Fruit fly (Drosophila melanogaster) whole organism, embryonic: ENCODE measurements around the gene janB.

Experiments
- ATbp ChIP-seq: fragments of 200-800 bp; sonication (Bioruptor generic); optimal IDR thresholded peaks from 2 replicates; lab custom pipeline; 2017; ENCODE audit warnings: missing biosample characterization, mild to moderate bottlenecking, missing genetic modification characterization, missing genetic modification reagents
- Atf-2 ChIP-seq: fragments of 200-800 bp; sonication (Bioruptor generic); optimal IDR thresholded peaks from 2 replicates; lab custom pipeline; 2016; ENCODE audit warnings: missing biosample characterization, missing genetic modification characterization
- BEAF-32 ChIP-seq: fragments of 200-800 bp; sonication (Bioruptor generic); optimal IDR thresholded peaks from 3 replicates; lab custom pipeline; 2017; ENCODE audit warnings: missing biosample characterization, missing genetic modification characterization, mild to moderate bottlenecking, moderate library complexity, missing genetic modification reagents
- CG10209 ChIP-seq: fragments of 200-800 bp; sonication (Bioruptor generic); optimal IDR thresholded peaks from 3 replicates; lab custom pipeline; 2017; ENCODE audit warnings: missing biosample characterization, mild to moderate bottlenecking, missing genetic modification characterization, missing genetic modification reagents
- CG10267 ChIP-seq: fragments of 200-800 bp; sonication (Bioruptor generic); optimal IDR thresholded peaks from 2 replicates; lab custom pipeline; 2018; ENCODE audit warnings: missing biosample characterization, mild to moderate bottlenecking, missing genetic modification characterization, moderate library complexity
- CG12071 ChIP-seq: fragments of 200-800 bp; sonication (Bioruptor generic); optimal IDR thresholded peaks from 3 replicates; lab custom pipeline; 2018; ENCODE audit warnings: missing biosample characterization, mild to moderate bottlenecking, missing genetic modification characterization
- CG13775 ChIP-seq: fragments of 200-800 bp; sonication (Bioruptor generic); optimal IDR thresholded peaks from 3 replicates; lab custom pipeline; 2017; ENCODE audit warnings: missing biosample characterization, mild to moderate bottlenecking, missing genetic modification characterization
- CG14014 ChIP-seq: fragments of 200-800 bp; sonication (Bioruptor generic); IDR thresholded peaks from 2 replicates; pipeline ENCODE4 v1.3.6; 2022; ENCODE audit warnings: missing biosample characterization, missing genetic modification characterization
- CG15269 ChIP-seq: fragments of 200-800 bp; sonication (Bioruptor generic); optimal IDR thresholded peaks from 2 replicates; lab custom pipeline; 2018; ENCODE audit warnings: missing biosample characterization, mild to moderate bottlenecking, missing genetic modification characterization, moderate library complexity
- CG2129 ChIP-seq: fragments of 200-800 bp; sonication (Bioruptor generic); IDR thresholded peaks from 2 replicates; pipeline ENCODE4 v1.3.6; 2022; ENCODE audit warnings: missing biosample characterization, missing genetic modification characterization; ENCODE audit not compliant: partially characterized antibody
- CG30020 ChIP-seq: fragments of 200-800 bp; optimal IDR thresholded peaks from 2 replicates; lab custom pipeline; 2019; ENCODE audit warnings: missing biosample characterization, mild to moderate bottlenecking, missing genetic modification characterization, moderate library complexity
- CG31224 ChIP-seq: fragments of 200-800 bp; sonication (Bioruptor generic); IDR thresholded peaks from 2 replicates; pipeline ENCODE4 v1.3.6; 2022; ENCODE audit warnings: missing biosample characterization, missing genetic modification characterization
- CG31365 ChIP-seq: fragments of 200-800 bp; sonication (Bioruptor generic); optimal IDR thresholded peaks from 2 replicates; lab custom pipeline; 2018; ENCODE audit warnings: missing biosample characterization, mild to moderate bottlenecking, missing genetic modification characterization
- CG31388 ChIP-seq: fragments of 200-800 bp; sonication (Bioruptor generic); optimal IDR thresholded peaks from 2 replicates; lab custom pipeline; 2016; ENCODE audit warnings: missing biosample characterization, missing genetic modification characterization
- CG34376 ChIP-seq: fragments of 200-800 bp; sonication (Bioruptor generic); optimal IDR thresholded peaks from 2 replicates; lab custom pipeline; 2018; ENCODE audit warnings: missing biosample characterization, mild to moderate bottlenecking, missing genetic modification characterization
- CG34422 ChIP-seq: fragments of 200-800 bp; sonication (Bioruptor generic); IDR thresholded peaks from 3 replicates; pipeline ENCODE4 v1.3.6; 2022; ENCODE audit warnings: missing biosample characterization, missing genetic modification characterization
- CG3847 ChIP-seq: fragments of 200-800 bp; sonication (Bioruptor generic); IDR thresholded peaks from 2 replicates; pipeline ENCODE4 v1.3.6; 2022; ENCODE audit warnings: missing biosample characterization, missing genetic modification characterization
- CG6689 ChIP-seq: fragments of 200-800 bp; sonication (Bioruptor generic); IDR thresholded peaks from 2 replicates; pipeline ENCODE4 v1.3.6; 2022; ENCODE audit warnings: missing biosample characterization, missing genetic modification characterization
- CG7556 ChIP-seq: fragments of 200-800 bp; sonication (Bioruptor generic); optimal IDR thresholded peaks from 2 replicates; lab custom pipeline; 2017; ENCODE audit warnings: missing biosample characterization, mild to moderate bottlenecking, missing genetic modification characterization
- CG8359 ChIP-seq: fragments of 200-800 bp; sonication (Bioruptor generic); optimal IDR thresholded peaks from 2 replicates; lab custom pipeline; 2017; ENCODE audit warnings: missing biosample characterization, mild to moderate bottlenecking, missing genetic modification characterization, borderline replicate concordance
- CG9437 ChIP-seq: fragments of 200-800 bp; sonication (Bioruptor generic); optimal IDR thresholded peaks from 2 replicates; lab custom pipeline; 2018; ENCODE audit warnings: missing biosample characterization, mild to moderate bottlenecking, missing genetic modification characterization
- Camta ChIP-seq: fragments of 200-800 bp; sonication (Bioruptor generic); optimal IDR thresholded peaks from 2 replicates; lab custom pipeline; 2016; ENCODE audit warnings: missing biosample characterization, missing genetic modification characterization
- D19B ChIP-seq: fragments of 200-800 bp; sonication (Bioruptor generic); optimal IDR thresholded peaks from 2 replicates; lab custom pipeline; 2017; ENCODE audit warnings: missing biosample characterization, mild to moderate bottlenecking, missing genetic modification characterization
- H15 ChIP-seq: fragments of 200-800 bp; sonication (Bioruptor generic); IDR thresholded peaks from 3 replicates; pipeline ENCODE4 v1.3.6; 2022; ENCODE audit warnings: missing biosample characterization, missing genetic modification characterization
- H2.0 ChIP-seq: fragments of 200-800 bp; sonication (Bioruptor generic); IDR thresholded peaks from 2 replicates; pipeline ENCODE4 v1.3.6; 2022; ENCODE audit warnings: missing biosample characterization, missing genetic modification characterization
- Hmr ChIP-seq: fragments of 200-800 bp; sonication (Bioruptor generic); optimal IDR thresholded peaks from 3 replicates; lab custom pipeline; 2017; ENCODE audit warnings: mild to moderate bottlenecking, missing biosample characterization, missing genetic modification reagents, missing genetic modification characterization
- Mad ChIP-seq: fragments of 200-800 bp; sonication (Bioruptor generic); optimal IDR thresholded peaks from 2 replicates; lab custom pipeline; 2016; ENCODE audit warnings: missing biosample characterization, missing genetic modification characterization
- Max ChIP-seq: fragments of 200-800 bp; sonication (Bioruptor generic); optimal IDR thresholded peaks from 2 replicates; lab custom pipeline; 2016; ENCODE audit warnings: missing biosample characterization, mild to moderate bottlenecking, missing genetic modification characterization
- Med ChIP-seq: fragments of 200-800 bp; sonication (Bioruptor generic); peaks from one replicate; lab custom pipeline; 2016; ENCODE audit warnings: missing biosample characterization, missing genetic modification characterization, mild to moderate bottlenecking, inconsistent platforms, moderate library complexity
- NC2α ChIP-seq: fragments of 200-800 bp; sonication (Bioruptor generic); optimal IDR thresholded peaks from 2 replicates; lab custom pipeline; 2016; ENCODE audit warnings: missing biosample characterization, missing genetic modification characterization
- NK7.1 ChIP-seq: fragments of 200-800 bp; sonication (Bioruptor generic); optimal IDR thresholded peaks from 3 replicates; lab custom pipeline; 2016; ENCODE audit warnings: missing biosample characterization, missing genetic modification characterization
- Neu2 ChIP-seq: fragments of 200-800 bp; sonication (Bioruptor generic); optimal IDR thresholded peaks from 3 replicates; lab custom pipeline; 2016; ENCODE audit warnings: missing biosample characterization, missing genetic modification characterization, borderline replicate concordance
- Nf-YA ChIP-seq: fragments of 200-800 bp; sonication (Bioruptor generic); IDR thresholded peaks from 2 replicates; pipeline ENCODE4 v1.3.6; 2022; ENCODE audit warnings: missing biosample characterization, missing genetic modification characterization
- Nf-YB ChIP-seq: fragments of 200-800 bp; sonication (Bioruptor generic); optimal IDR thresholded peaks from 3 replicates; lab custom pipeline; 2019; ENCODE audit warnings: missing biosample characterization, mild to moderate bottlenecking, missing genetic modification characterization, moderate library complexity
- YL-1 ChIP-seq: fragments of 200-800 bp; sonication (Bioruptor generic); optimal IDR thresholded peaks from 3 replicates; lab custom pipeline; 2017; ENCODE audit warnings: missing biosample characterization, mild to moderate bottlenecking, missing genetic modification characterization
- amos ChIP-seq: fragments of 200-800 bp; sonication (Bioruptor generic); IDR thresholded peaks from 2 replicates; pipeline ENCODE4 v1.3.6; 2022; ENCODE audit warnings: missing biosample characterization, missing genetic modification characterization; ENCODE audit not compliant: partially characterized antibody
- bigmax ChIP-seq: fragments of 200-800 bp; sonication (Bioruptor generic); optimal IDR thresholded peaks from 2 replicates; lab custom pipeline; 2018; ENCODE audit warnings: missing biosample characterization, mild to moderate bottlenecking, missing genetic modification characterization
- chinmo ChIP-seq: fragments of 200-800 bp; sonication (Bioruptor generic); IDR thresholded peaks from 4 replicates; pipeline ENCODE4 v1.3.6; 2022; ENCODE audit warnings: missing biosample characterization, missing genetic modification characterization; ENCODE audit not compliant: partially characterized antibody
- chn ChIP-seq: fragments of 200-800 bp; sonication (Bioruptor generic); optimal IDR thresholded peaks from 2 replicates; lab custom pipeline; 2016; ENCODE audit warnings: missing biosample characterization, missing genetic modification characterization
- crol ChIP-seq: fragments of 200-800 bp; sonication (Bioruptor generic); IDR thresholded peaks from 2 replicates; pipeline ENCODE4 v1.3.6; 2022; ENCODE audit warnings: missing biosample characterization, missing genetic modification characterization
- dati ChIP-seq: fragments of 200-800 bp; sonication (Bioruptor generic); IDR thresholded peaks from 2 replicates; pipeline ENCODE4 v1.3.6; 2022; ENCODE audit warnings: missing biosample characterization, missing genetic modification characterization
- ken ChIP-seq: fragments of 200-800 bp; sonication (Bioruptor generic); IDR thresholded peaks from 3 replicates; pipeline ENCODE4 v1.3.6; 2022; ENCODE audit warnings: missing biosample characterization, missing genetic modification characterization
- nmo ChIP-seq: fragments of 200-800 bp; sonication (Bioruptor generic); optimal IDR thresholded peaks from 2 replicates; lab custom pipeline; 2018; ENCODE audit warnings: missing biosample characterization, mild to moderate bottlenecking, missing genetic modification characterization, moderate library complexity
- org-1 ChIP-seq: fragments of 200-800 bp; sonication (Bioruptor generic); optimal IDR thresholded peaks from 2 replicates; lab custom pipeline; 2017; ENCODE audit warnings: missing biosample characterization, missing genetic modification characterization
- p53 ChIP-seq: fragments of 200-800 bp; sonication (Bioruptor generic); optimal IDR thresholded peaks from 2 replicates; lab custom pipeline; 2016; ENCODE audit warnings: missing biosample characterization, missing genetic modification characterization
- sc ChIP-seq, 3 experiments: fragments of >200 bp in 2 of 3; fragments of 200-800 bp in 1 of 3; sonication (Bioruptor generic) in 1 of 3; optimal IDR thresholded peaks; 2 replicates in 2 of 3; 3 replicates in 1 of 3; lab custom pipeline; 2017; ENCODE audit warnings: mild to moderate bottlenecking in 1 of 3, missing biosample characterization in 1 of 3, missing genetic modification characterization in 1 of 3, missing genetic modification reagents in 1 of 3
- schlank ChIP-seq: fragments of 200-800 bp; sonication (Bioruptor generic); optimal IDR thresholded peaks from 2 replicates; lab custom pipeline; 2018; ENCODE audit warnings: missing biosample characterization, mild to moderate bottlenecking, missing genetic modification characterization
- sens-2 ChIP-seq: fragments of 200-800 bp; sonication (Bioruptor generic); IDR thresholded peaks from 2 replicates; pipeline ENCODE4 v1.3.6; 2022; ENCODE audit warnings: missing biosample characterization, missing genetic modification characterization
- seq ChIP-seq: fragments of 200-800 bp; sonication (Bioruptor generic); IDR thresholded peaks from 2 replicates; pipeline ENCODE4 v1.3.6; 2022; ENCODE audit warnings: missing biosample characterization, missing genetic modification characterization
- toy ChIP-seq: fragments of 200-800 bp; sonication (Bioruptor generic); IDR thresholded peaks from 2 replicates; pipeline ENCODE4 v1.3.6; 2022; ENCODE audit warnings: missing biosample characterization, missing genetic modification characterization
- vnd ChIP-seq: fragments of 200-800 bp; sonication (Bioruptor generic); IDR thresholded peaks from 3 replicates; pipeline ENCODE4 v1.3.6; 2022; ENCODE audit warnings: missing biosample characterization, missing genetic modification characterization; ENCODE audit not compliant: partially characterized antibody

The janB gene

DNA sequence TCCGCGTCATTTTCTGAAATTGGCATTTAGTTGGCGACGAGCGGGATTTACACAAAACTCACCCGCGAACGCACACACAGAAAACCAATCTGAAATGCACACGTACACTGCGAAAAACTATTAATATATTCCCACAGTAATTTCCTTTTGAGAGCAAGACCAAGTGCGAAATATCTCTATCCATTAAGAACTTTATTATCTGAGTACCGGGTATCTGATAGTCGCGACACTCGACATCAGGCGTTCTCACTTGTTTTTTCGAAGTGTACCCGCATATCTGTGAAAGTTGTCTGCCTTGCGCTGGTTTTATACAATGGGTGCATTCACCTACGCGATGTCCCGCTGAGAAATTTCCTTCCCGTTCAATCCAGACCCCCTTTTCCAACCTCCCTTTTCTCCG is 37.6 kb upstream of the janB start (continued):
- TF ChIP-seq CG7556: no peak
- no peak for TF ChIP-seq dati (GFP tag; lab: Robert Waterston, UW)
- TF ChIP-seq vnd (GFP tag; lab: Robert Waterston, UW): peak; percentile 16; the same call in 1 of the 3 replicates
- TF ChIP-seq Camta (GFP tag; lab: Kevin White, UChicago): no peak
- peak; percentile 2 for TF ChIP-seq nmo
- no peak for TF ChIP-seq CG31365 (tag; lab: Kevin White, UChicago)
- no peak for TF ChIP-seq CG14014 (GFP tag; lab: Robert Waterston, UW)
- no peak for TF ChIP-seq CG10267 (tag; lab: Kevin White, UChicago)
- no peak for TF ChIP-seq CG3847 (GFP tag; lab: Robert Waterston, UW)
- no peak for TF ChIP-seq NC2α
- no peak for TF ChIP-seq Atf-2
- TF ChIP-seq schlank (tag; lab: Kevin White, UChicago): no peak
- no peak for TF ChIP-seq CG15269 (tag; lab: Kevin White, UChicago)
- TF ChIP-seq CG9437 (GFP tag; lab: Kevin White, UChicago): no peak
- TF ChIP-seq CG30020 (tag; lab: Kevin White, UChicago): no peak
- TF ChIP-seq YL-1 (GFP tag; lab: Kevin White, UChicago): no peak
- TF ChIP-seq CG6689 (GFP tag; lab: Robert Waterston, UW): 0 out of 2 replicates have a peak, but pooled peaks have one; percentile 25
- TF ChIP-seq p53 (GFP tag; lab: Kevin White, UChicago): no peak
- no peak for TF ChIP-seq chinmo (GFP tag; lab: Robert Waterston, UW)
- TF ChIP-seq BEAF-32 (GFP tag; lab: Kevin White, UChicago): no peak
- TF ChIP-seq H15 (GFP tag; lab: Robert Waterston, UW): no peak
- no peak for TF ChIP-seq ATbp (GFP tag; lab: Kevin White, UChicago)
- TF ChIP-seq Nf-YA: no peak
- no peak for TF ChIP-seq org-1 (GFP tag; lab: Kevin White, UChicago)
- TF ChIP-seq CG34376: no peak
- TF ChIP-seq H2.0 (GFP tag; lab: Robert Waterston, UW): no peak
- TF ChIP-seq CG34422 (GFP tag; lab: Robert Waterston, UW): no peak
- TF ChIP-seq NK7.1 (GFP tag; lab: Kevin White, UChicago): no peak
- no peak for TF ChIP-seq sc (optimal IDR thresholded peaks at IDR 0.05; lab: Kevin White, UChicago)
- TF ChIP-seq sc (GFP tag; optimal IDR thresholded peaks at IDR 0.05; lab: Kevin White, UChicago): no peak
- TF ChIP-seq Mad (GFP tag; lab: Kevin White, UChicago): no peak
- peak; percentile 63 for TF ChIP-seq Med (GFP tag; lab: Kevin White, UChicago)
- no peak for TF ChIP-seq Nf-YB (GFP tag; lab: Kevin White, UChicago)
- no peak for TF ChIP-seq Neu2 (GFP tag; lab: Kevin White, UChicago)
- TF ChIP-seq D19B: no peak
- no peak for TF ChIP-seq sens-2 (GFP tag; lab: Robert Waterston, UW)
- TF ChIP-seq Hmr (GFP tag; lab: Kevin White, UChicago): no peak
- TF ChIP-seq chn (GFP tag; lab: Kevin White, UChicago): peak; percentile 8
- no peak for TF ChIP-seq bigmax (GFP tag; lab: Kevin White, UChicago)
- no peak for TF ChIP-seq crol
- no peak for TF ChIP-seq amos (GFP tag; lab: Robert Waterston, UW)
- no peak for TF ChIP-seq CG31388 (GFP tag; lab: Kevin White, UChicago)
- no peak for TF ChIP-seq toy (GFP tag; lab: Robert Waterston, UW)
- no peak for TF ChIP-seq Max (GFP tag; lab: Kevin White, UChicago)
- no peak for TF ChIP-seq CG13775
- no peak for TF ChIP-seq CG31224
- TF ChIP-seq seq: no peak
- TF ChIP-seq CG8359: no peak
- no peak for TF ChIP-seq CG12071
- TF ChIP-seq ken: 0 out of 3 replicates have a peak, but pooled peaks have one; percentile 24
- TF ChIP-seq CG10209 (GFP tag; lab: Kevin White, UChicago): no peak
- no peak for TF ChIP-seq CG2129 (GFP tag; lab: Robert Waterston, UW)
